Fruit fly (Drosophila melanogaster) whole organism, wandering third instar larva: ENCODE data around the gene CG1737.

Source experiments
- CG32264 ChIP-seq: fragments of 200-800 bp; sonication (Bioruptor generic); optimal IDR thresholded peaks from 2 replicates; lab custom pipeline; 2016; ENCODE audit warnings: missing biosample characterization, missing genetic modification characterization
- CG9705 ChIP-seq: fragments of 200-800 bp; sonication (Bioruptor generic); optimal IDR thresholded peaks from 2 replicates; lab custom pipeline; 2018; ENCODE audit warnings: missing biosample characterization, mild to moderate bottlenecking, missing genetic modification characterization
- CrebA ChIP-seq: fragments of 200-800 bp; sonication (Bioruptor generic); optimal IDR thresholded peaks from 2 replicates; lab custom pipeline; 2016; ENCODE audit warnings: missing biosample characterization, mild to moderate bottlenecking, missing genetic modification characterization, borderline replicate concordance
- Dfd ChIP-seq: fragments of >200 bp; optimal IDR thresholded peaks from 2 replicates; lab custom pipeline; 2017; ENCODE audit warnings: missing biosample characterization, missing genetic modification characterization
- Dif ChIP-seq: fragments of 200-275, 200-300 bp; sonication (Bioruptor generic); optimal IDR thresholded peaks from 2 replicates; lab custom pipeline; 2018; ENCODE audit warnings: missing biosample characterization, missing genetic modification characterization; ENCODE audit not compliant: partially characterized antibody
- GATAd ChIP-seq: sonication (Bioruptor generic); optimal IDR thresholded peaks from 2 replicates; lab custom pipeline; 2016; ENCODE audit warnings: missing biosample characterization, missing genetic modification characterization
- HLH106 ChIP-seq: fragments of 200-800 bp; optimal IDR thresholded peaks from 3 replicates; lab custom pipeline; 2019; ENCODE audit warnings: missing biosample characterization, mild to moderate bottlenecking, missing genetic modification characterization, moderate library complexity
- Hnf4 ChIP-seq: fragments of 200-800 bp; sonication (Bioruptor generic); optimal IDR thresholded peaks from 2 replicates; lab custom pipeline; 2016; ENCODE audit warnings: missing biosample characterization, mild to moderate bottlenecking, missing genetic modification characterization
- Jra ChIP-seq: sonication (Bioruptor generic); optimal IDR thresholded peaks from 2 replicates; lab custom pipeline; 2016; ENCODE audit warnings: missing biosample characterization, missing genetic modification characterization
- Mio ChIP-seq: sonication (Bioruptor generic); optimal IDR thresholded peaks from 2 replicates; lab custom pipeline; 2016; ENCODE audit warnings: missing biosample characterization, missing genetic modification characterization
- N ChIP-seq: fragments of >200 bp; optimal IDR thresholded peaks from 2 replicates; lab custom pipeline; 2018; ENCODE audit warnings: missing biosample characterization, missing external identifiers, missing genetic modification characterization
- OdsH ChIP-seq: fragments of 200-800 bp; sonication (Bioruptor generic); optimal IDR thresholded peaks from 2 replicates; lab custom pipeline; 2016; ENCODE audit warnings: missing biosample characterization, mild to moderate bottlenecking, missing genetic modification characterization
- Sp1 ChIP-seq: fragments of 200-800 bp; sonication (Bioruptor generic); optimal IDR thresholded peaks from 3 replicates; lab custom pipeline; 2019; ENCODE audit warnings: missing biosample characterization, mild to moderate bottlenecking, missing genetic modification characterization, moderate library complexity
- Vsx2 ChIP-seq: fragments of 200-300, 225-300 bp; sonication (Bioruptor generic); optimal IDR thresholded peaks from 2 replicates; lab custom pipeline; 2018; ENCODE audit warnings: missing biosample characterization, missing genetic modification characterization; ENCODE audit not compliant: partially characterized antibody
- br ChIP-seq: fragments of 200-800 bp; sonication (Bioruptor generic); optimal IDR thresholded peaks from 2 replicates; lab custom pipeline; 2016; ENCODE audit warnings: missing biosample characterization, missing genetic modification characterization
- brk ChIP-seq: fragments of 200-800 bp; sonication (Bioruptor generic); optimal IDR thresholded peaks from 2 replicates; lab custom pipeline; 2016; ENCODE audit warnings: missing biosample characterization, mild to moderate bottlenecking, missing genetic modification characterization
- dl ChIP-seq, 2 experiments: fragments of 175-275, 200-275 bp in 1 of 2; fragments of 200-275 bp in 1 of 2; sonication (Bioruptor generic); optimal IDR thresholded peaks; lab custom pipeline; 2018; ENCODE audit warnings: mild to moderate bottlenecking in 2 of 2, missing biosample characterization in 2 of 2, missing genetic modification characterization in 2 of 2, moderate library complexity in 2 of 2; ENCODE audit not compliant: partially characterized antibody in 2 of 2, insufficient read depth in 1 of 2
- dsf ChIP-seq: sonication (Bioruptor generic); optimal IDR thresholded peaks from 2 replicates; lab custom pipeline; 2016; ENCODE audit warnings: missing biosample characterization, missing genetic modification characterization, borderline replicate concordance
- ey ChIP-seq: fragments of 200-800 bp; sonication (Bioruptor generic); optimal IDR thresholded peaks from 2 replicates; lab custom pipeline; 2016; ENCODE audit warnings: missing biosample characterization, missing genetic modification characterization
- foxo ChIP-seq, 2 experiments: fragments of 200-800 bp; sonication (Bioruptor generic); optimal IDR thresholded peaks; 2 replicates in 1 of 2; 3 replicates in 1 of 2; lab custom pipeline; 2016 to 2017; ENCODE audit warnings: missing biosample characterization in 2 of 2, missing genetic modification characterization in 2 of 2
- fru ChIP-seq: fragments of 200-800 bp; sonication (Bioruptor generic); optimal IDR thresholded peaks from 3 replicates; lab custom pipeline; 2016; ENCODE audit warnings: missing biosample characterization, mild to moderate bottlenecking, missing genetic modification characterization
- h ChIP-seq: fragments of 200-800 bp; sonication (Bioruptor generic); optimal IDR thresholded peaks from 3 replicates; lab custom pipeline; 2016; ENCODE audit warnings: missing biosample characterization, mild to moderate bottlenecking, missing genetic modification characterization
- jim ChIP-seq: fragments of 175-275, 200-325 bp; sonication (Bioruptor generic); optimal IDR thresholded peaks from 2 replicates; lab custom pipeline; 2016; ENCODE audit warnings: missing biosample characterization, mild to moderate bottlenecking, missing genetic modification characterization
- lola ChIP-seq: fragments of >200 bp; optimal IDR thresholded peaks from 2 replicates; lab custom pipeline; 2017; ENCODE audit warnings: missing biosample characterization, missing genetic modification characterization
- psq ChIP-seq: fragments of 200-800 bp; sonication (Bioruptor generic); optimal IDR thresholded peaks from 3 replicates; lab custom pipeline; 2017; ENCODE audit warnings: missing biosample characterization, mild to moderate bottlenecking, missing genetic modification characterization, moderate library complexity
- rgr ChIP-seq: fragments of 200-800 bp; sonication (Bioruptor generic); optimal IDR thresholded peaks from 3 replicates; lab custom pipeline; 2016; ENCODE audit warnings: missing biosample characterization, mild to moderate bottlenecking, missing genetic modification characterization
- sv ChIP-seq: fragments of 200-800 bp; sonication (Bioruptor generic); optimal IDR thresholded peaks from 3 replicates; lab custom pipeline; 2016; ENCODE audit warnings: missing biosample characterization, missing genetic modification characterization
- usp ChIP-seq: fragments of >200 bp; optimal IDR thresholded peaks from 2 replicates; lab custom pipeline; 2017; ENCODE audit warnings: missing biosample characterization, missing genetic modification characterization
- woc ChIP-seq: sonication (Bioruptor generic); optimal IDR thresholded peaks from 2 replicates; lab custom pipeline; 2016; ENCODE audit warnings: missing biosample characterization, mild to moderate bottlenecking, missing genetic modification characterization

The CG1737 gene

dm6 chrX:11370792-11371191, 20.4 kb downstream of the CG1737 start (continued):
- TF ChIP-seq GATAd (GFP tag; lab: Kevin White, UChicago), result no peak

DNA sequence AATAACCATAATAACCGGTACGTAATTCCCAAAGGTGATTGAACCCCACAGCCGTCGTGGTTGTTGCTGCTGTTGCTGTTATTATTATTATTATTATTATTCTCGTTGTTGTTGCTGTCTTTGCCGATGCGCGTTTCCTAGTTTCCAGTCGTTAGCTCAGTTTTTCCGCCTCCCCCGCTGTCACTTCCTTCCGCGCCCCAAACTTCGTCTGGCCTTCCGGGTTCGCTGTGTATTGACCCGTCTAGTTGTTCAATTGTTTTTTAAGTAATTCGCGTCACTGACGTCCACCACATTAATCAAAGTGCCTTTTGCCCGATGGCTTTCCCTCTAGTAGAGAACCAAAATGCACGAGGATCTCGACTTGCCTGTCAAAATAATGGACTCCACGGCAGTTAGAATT, 21.2 kb downstream of the CG1737 start:
- TF ChIP-seq CG9705 (GFP tag; lab: Kevin White, UChicago) (no peak), Jra (no peak), sv (GFP tag; lab: Kevin White, UChicago) (no peak), Hnf4 (no peak), Dfd (GFP tag; lab: Kevin White, UChicago) (no peak), HLH106 (tag; lab: Kevin White, UChicago) (no peak), OdsH (no peak), foxo (GFP tag; optimal IDR thresholded peaks at IDR 0.05; lab: Kevin White, UChicago) (no peak), jim (no peak), Vsx2 (GFP tag; lab: Kevin White, UChicago) (no peak), Sp1 (GFP tag; lab: Kevin White, UChicago) (no peak), dsf (GFP tag; lab: Kevin White, UChicago) (no peak), N (GFP tag; lab: Kevin White, UChicago) (no peak), lola (GFP tag; lab: Kevin White, UChicago) (no peak), ey (no peak), woc (GFP tag; lab: Kevin White, UChicago) (no peak), CG32264 (GFP tag; lab: Kevin White, UChicago) (no peak), Dif (GFP tag; lab: Kevin White, UChicago) (no peak)
- TF ChIP-seq, all 38 proteins: peak for 0

- TF ChIP-seq ey (no peak), fru (GFP tag; lab: Kevin White, UChicago) (no peak), CrebA (GFP tag; lab: Kevin White, UChicago) (no peak), h (GFP tag; lab: Kevin White, UChicago) (no peak), foxo (GFP tag; optimal IDR thresholded peaks at IDR 0.05; lab: Kevin White, UChicago) (no peak), HLH106 (tag; lab: Kevin White, UChicago) (peak; percentile 24)
- TF ChIP-seq, all 38 proteins: peak for 1
Measured at dm6 chrX:11372764-11373712, 22.6 kb downstream of the CG1737 start.

DNA sequence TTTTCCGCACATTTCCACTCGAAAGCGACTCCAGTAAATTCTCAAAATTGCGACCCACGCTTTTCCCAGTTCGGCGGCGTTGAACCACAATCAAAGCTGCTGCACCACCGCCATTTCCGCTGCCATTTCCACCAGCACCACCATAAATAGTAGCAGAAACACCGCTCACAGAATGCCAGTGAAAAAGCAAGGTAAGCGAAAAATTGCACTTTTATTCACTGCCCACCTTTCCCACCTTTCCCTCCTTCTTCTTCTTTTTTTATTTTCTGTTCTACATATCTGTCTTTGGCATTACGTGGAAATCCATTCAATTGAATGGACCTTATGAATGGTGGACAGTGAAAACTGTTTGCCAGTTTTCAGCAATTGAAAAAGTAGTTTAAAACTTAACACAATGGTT, 23.9 kb downstream of the CG1737 start:
- TF ChIP-seq Jra (no peak), psq (no peak), br (GFP tag; lab: Kevin White, UChicago) (no peak), brk (GFP tag; lab: Kevin White, UChicago) (no peak), foxo (GFP tag; optimal IDR thresholded peaks at IDR 0.05; lab: Kevin White, UChicago) (no peak), dl (GFP tag; optimal IDR thresholded peaks at IDR 0.05; lab: Kevin White, UChicago; ENCODE audit: insufficient read depth in 1 of 2, partially characterized antibody in 2 of 2) (no peak), OdsH (no peak), sv (GFP tag; lab: Kevin White, UChicago) (no peak), HLH106 (tag; lab: Kevin White, UChicago) (no peak), dsf (GFP tag; lab: Kevin White, UChicago) (no peak), Dfd (GFP tag; lab: Kevin White, UChicago) (no peak), Mio (GFP tag; lab: Kevin White, UChicago) (no peak), Hnf4 (no peak), ey (no peak), lola (GFP tag; lab: Kevin White, UChicago) (no peak), CrebA (GFP tag; lab: Kevin White, UChicago) (no peak), rgr (GFP tag; lab: Kevin White, UChicago) (no peak), woc (GFP tag; lab: Kevin White, UChicago) (no peak), jim (no peak)

dm6 chrX:11378388-11378787, 28.0 kb downstream of the CG1737 start:
- TF ChIP-seq Dfd (GFP tag; lab: Kevin White, UChicago), result no peak
- TF ChIP-seq HLH106 (tag; lab: Kevin White, UChicago), result no peak
- TF ChIP-seq woc (GFP tag; lab: Kevin White, UChicago), result no peak
- TF ChIP-seq dl (GFP tag; optimal IDR thresholded peaks at IDR 0.05; lab: Kevin White, UChicago; ENCODE audit: insufficient read depth in 1 of 2, partially characterized antibody in 2 of 2), result no peak
- TF ChIP-seq usp, result no peak
- no peak for TF ChIP-seq foxo (GFP tag; optimal IDR thresholded peaks at IDR 0.05; lab: Kevin White, UChicago)
- no peak for TF ChIP-seq h (GFP tag; lab: Kevin White, UChicago)
- no peak for TF ChIP-seq dsf (GFP tag; lab: Kevin White, UChicago)
- no peak for TF ChIP-seq jim
- no peak for TF ChIP-seq Sp1 (GFP tag; lab: Kevin White, UChicago)
